Worm (Caenorhabditis elegans) whole organism, L4 larva: Measurements from ENCODE around the gene F14D7.9.

Experiments used
- ceh-82 ChIP-seq: sonication (generic microtip); optimal IDR thresholded peaks from 2 replicates; lab custom pipeline; 2017; ENCODE audit warnings: missing biosample characterization, missing genetic modification characterization
- lsy-2 ChIP-seq, 2 experiments: fragments of 150-350 bp in 1 of 2; sonication (generic microtip) in 1 of 2; optimal IDR thresholded peaks; 2 replicates each; lab custom pipeline; 2014 to 2017; ENCODE audit warnings: missing biosample characterization in 2 of 2, missing genetic modification characterization in 2 of 2

DNA sequence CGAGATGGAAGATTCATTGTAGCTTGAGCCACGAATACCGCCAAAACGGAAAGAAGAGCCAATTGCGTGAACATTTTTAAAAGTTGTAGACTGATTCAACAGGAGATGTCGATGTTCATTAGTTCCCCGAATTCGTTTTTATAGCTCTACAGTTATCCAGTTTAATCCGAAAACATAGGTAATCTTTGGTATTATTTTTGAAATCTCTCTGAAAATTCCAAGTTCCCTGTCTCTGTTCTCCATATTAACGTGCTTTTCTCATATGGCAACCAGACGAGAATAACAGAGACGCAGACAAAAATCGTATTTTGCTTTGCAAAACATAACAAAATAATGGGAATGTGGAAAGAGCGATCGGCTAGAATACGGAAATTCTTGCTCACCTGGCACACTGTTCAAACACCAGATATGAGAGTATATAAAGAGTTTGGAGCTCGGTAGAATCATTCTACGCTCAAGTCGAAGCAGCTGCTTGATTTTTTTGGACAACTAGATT lies 5.1 kb downstream of the F14D7.9 start, which contains the start of the genes spig-3 and F14D7.12:
- TF ChIP-seq lsy-2 (tag; optimal IDR thresholded peaks at IDR 0.05; lab: Kevin White, UChicago): no peak
- no peak for TF ChIP-seq ceh-82
